Fruit fly (Drosophila melanogaster): ENCODE measurements around the gene wg.

The wg gene

DNA sequence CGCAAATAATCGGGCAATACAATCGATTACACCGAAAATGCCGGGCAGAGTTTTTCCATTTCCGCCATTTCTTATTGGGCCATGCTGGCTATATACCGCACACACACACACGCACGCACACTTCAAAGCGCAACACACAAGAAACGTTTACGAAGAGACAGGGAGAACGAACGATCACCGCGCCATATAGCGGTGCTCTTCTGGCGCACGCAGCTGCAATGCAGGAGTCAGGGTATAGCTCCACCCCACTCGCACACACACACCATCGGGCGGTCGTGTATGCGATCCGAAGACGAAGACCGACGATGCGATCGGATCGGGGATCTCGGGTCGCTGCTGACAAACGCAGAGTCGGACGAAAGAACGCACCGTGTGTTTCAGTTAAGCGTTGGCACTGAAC lies at the start of gene wg:
TSS of gene wg (plus strand) at position 378 of the 400 bp plus-strand sequence.
- no peak for TF ChIP-seq h (GFP tag; optimal IDR thresholded peaks at IDR 0.05)
- TF ChIP-seq Jra (GFP tag; optimal IDR thresholded peaks at IDR 0.05): no peak
- no peak for TF ChIP-seq brk (GFP tag; optimal IDR thresholded peaks at IDR 0.05)
- peak; percentile 70 for TF ChIP-seq Vsx2 (GFP tag; optimal IDR thresholded peaks at IDR 0.05; ENCODE audit: partially characterized antibody)
- TF ChIP-seq Rel (GFP tag; optimal IDR thresholded peaks at IDR 0.05): no peak
- TF ChIP-seq Rel (tag; optimal IDR thresholded peaks at IDR 0.05): peak; percentile 21
- no peak for TF ChIP-seq tai (GFP tag; optimal IDR thresholded peaks at IDR 0.05)
- no peak for TF ChIP-seq rgr (GFP tag; optimal IDR thresholded peaks at IDR 0.05)
- TF ChIP-seq ey (GFP tag; optimal IDR thresholded peaks at IDR 0.05): no peak
- peak; percentile 14 for TF ChIP-seq psq (GFP tag; optimal IDR thresholded peaks at IDR 0.05)
- TF ChIP-seq Myc (optimal IDR thresholded peaks at IDR 0.05): no peak
- TF ChIP-seq Dfd (GFP tag; optimal IDR thresholded peaks at IDR 0.05): peak; percentile 35
- peak; percentile 50 for TF ChIP-seq N (GFP tag; optimal IDR thresholded peaks at IDR 0.05)
- TF ChIP-seq woc (GFP tag; optimal IDR thresholded peaks at IDR 0.05): no peak
- TF ChIP-seq Sp1 (GFP tag; optimal IDR thresholded peaks at IDR 0.05): no peak
- TF ChIP-seq Hr83 (GFP tag; optimal IDR thresholded peaks at IDR 0.05; ENCODE audit: poor library complexity, severe bottlenecking): peak; percentile 43

DNA sequence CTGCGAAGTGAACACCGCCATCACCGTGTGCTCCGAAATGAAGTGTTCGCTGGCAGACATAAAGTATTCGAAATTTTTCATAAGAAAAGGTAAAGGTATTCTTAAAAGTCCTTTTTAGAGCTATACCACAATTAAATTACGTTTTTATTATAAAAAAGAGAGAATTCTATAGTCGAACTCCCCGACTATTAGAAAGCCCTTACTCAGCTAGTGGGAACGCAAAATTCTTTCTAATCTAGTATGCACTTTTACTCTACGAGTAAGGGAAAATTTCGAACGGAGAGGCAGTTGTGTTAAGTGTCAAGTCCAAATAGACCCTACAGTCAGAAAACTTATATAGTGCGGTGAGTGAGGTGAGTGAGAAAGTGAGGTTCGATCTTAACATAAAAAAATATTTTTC lies 49.7 kb upstream of the wg start, which contains the start of gene CG31909:
TSS of gene CG31909 (plus strand) at position 301 of the 400 bp plus-strand sequence.
- TF ChIP-seq h (GFP tag; optimal IDR thresholded peaks at IDR 0.05) (no peak), dsf (GFP tag; optimal IDR thresholded peaks at IDR 0.05; ENCODE audit: borderline replicate concordance) (no peak), CG9705 (GFP tag; optimal IDR thresholded peaks at IDR 0.05) (no peak), HLH106 (tag; optimal IDR thresholded peaks at IDR 0.05) (no peak), CrebA (GFP tag; optimal IDR thresholded peaks at IDR 0.05; ENCODE audit: borderline replicate concordance) (no peak), jim (GFP tag; optimal IDR thresholded peaks at IDR 0.05) (no peak), sage (GFP tag; optimal IDR thresholded peaks at IDR 0.05) (no peak), ey (GFP tag; optimal IDR thresholded peaks at IDR 0.05) (no peak), Abd-B (GFP tag; optimal IDR thresholded peaks at IDR 0.05) (no peak), OdsH (GFP tag; optimal IDR thresholded peaks at IDR 0.05) (no peak), Dif (GFP tag; optimal IDR thresholded peaks at IDR 0.05; ENCODE audit: partially characterized antibody) (no peak), Vsx2 (GFP tag; optimal IDR thresholded peaks at IDR 0.05; ENCODE audit: partially characterized antibody) (no peak), Mio (GFP tag; optimal IDR thresholded peaks at IDR 0.05) (no peak), lola (GFP tag; optimal IDR thresholded peaks at IDR 0.05) (no peak), dmrt93B (GFP tag; optimal IDR thresholded peaks at IDR 0.05) (no peak)

DNA sequence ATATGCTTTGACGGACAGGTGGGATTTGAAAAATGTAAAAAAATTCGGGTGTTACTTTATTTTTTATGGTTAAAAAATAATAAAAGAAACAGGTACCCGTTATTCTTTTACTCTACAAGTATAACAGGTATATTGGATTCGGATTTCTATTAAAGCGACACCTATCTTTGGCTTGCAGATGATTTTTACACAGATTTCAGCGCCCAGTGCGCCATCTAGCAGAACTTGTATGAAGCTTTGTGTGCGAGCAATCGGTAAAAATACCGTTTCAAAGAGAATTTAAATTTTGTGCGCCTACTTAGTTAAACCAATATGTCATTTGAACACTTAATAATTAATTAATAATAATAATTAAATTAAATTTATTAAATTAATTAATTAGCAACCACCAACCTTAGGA lies 48.9 kb upstream of the wg start:
- no peak for TF ChIP-seq CG32264 (GFP tag; optimal IDR thresholded peaks at IDR 0.05)
- TF ChIP-seq pan (optimal IDR thresholded peaks at IDR 0.05): no peak
- TF ChIP-seq HLH106 (tag; optimal IDR thresholded peaks at IDR 0.05): peak; percentile 54
- peak; percentile 10 for TF ChIP-seq br (GFP tag; optimal IDR thresholded peaks at IDR 0.05)
- no peak for TF ChIP-seq dsf (GFP tag; optimal IDR thresholded peaks at IDR 0.05; ENCODE audit: borderline replicate concordance)
- TF ChIP-seq Myc (optimal IDR thresholded peaks at IDR 0.05): peak; percentile 94
- TF ChIP-seq Hr78 (GFP tag; optimal IDR thresholded peaks at IDR 0.05): no peak
- TF ChIP-seq Hr83 (GFP tag; optimal IDR thresholded peaks at IDR 0.05; ENCODE audit: poor library complexity, severe bottlenecking): peak; percentile 46
- peak; percentile 46 for TF ChIP-seq Hnf4 (GFP tag; optimal IDR thresholded peaks at IDR 0.05)
- no peak for TF ChIP-seq sv (GFP tag; optimal IDR thresholded peaks at IDR 0.05)
- TF ChIP-seq N (GFP tag; optimal IDR thresholded peaks at IDR 0.05): no peak
- no peak for TF ChIP-seq Vsx2 (GFP tag; optimal IDR thresholded peaks at IDR 0.05; ENCODE audit: partially characterized antibody)
- no peak for TF ChIP-seq jim (GFP tag; optimal IDR thresholded peaks at IDR 0.05)
- no peak for TF ChIP-seq dl (GFP tag; optimal IDR thresholded peaks at IDR 0.05; ENCODE audit: insufficient read depth in 1 of 2, partially characterized antibody in 2 of 2)
- no peak for TF ChIP-seq sage (GFP tag; optimal IDR thresholded peaks at IDR 0.05)
- TF ChIP-seq dmrt93B (GFP tag; optimal IDR thresholded peaks at IDR 0.05): no peak
- TF ChIP-seq Abd-B (GFP tag; optimal IDR thresholded peaks at IDR 0.05): no peak
- no peak for TF ChIP-seq Mio (GFP tag; optimal IDR thresholded peaks at IDR 0.05)
- peak; percentile 52 for TF ChIP-seq h (GFP tag; optimal IDR thresholded peaks at IDR 0.05)
- TF ChIP-seq fru (GFP tag; optimal IDR thresholded peaks at IDR 0.05): peak; percentile 17
- TF ChIP-seq woc (GFP tag; optimal IDR thresholded peaks at IDR 0.05): no peak
- TF ChIP-seq Rel (GFP tag; optimal IDR thresholded peaks at IDR 0.05): no peak
- TF ChIP-seq Rel (tag; optimal IDR thresholded peaks at IDR 0.05): no peak
- peak; percentile 26 for TF ChIP-seq CG9705 (GFP tag; optimal IDR thresholded peaks at IDR 0.05)
- no peak for TF ChIP-seq Dif (GFP tag; optimal IDR thresholded peaks at IDR 0.05; ENCODE audit: partially characterized antibody)
- no peak for TF ChIP-seq lola (GFP tag; optimal IDR thresholded peaks at IDR 0.05)
- TF ChIP-seq brk (GFP tag; optimal IDR thresholded peaks at IDR 0.05): no peak
- TF ChIP-seq Jra (GFP tag; optimal IDR thresholded peaks at IDR 0.05): no peak
- TF ChIP-seq usp (GFP tag; optimal IDR thresholded peaks at IDR 0.05): no peak
- no peak for TF ChIP-seq Dfd (GFP tag; optimal IDR thresholded peaks at IDR 0.05)
- peak in 1 of 2 experiments; percentile 61 for TF ChIP-seq foxo (GFP tag; optimal IDR thresholded peaks at IDR 0.05)
- no peak for TF ChIP-seq GATAd (GFP tag; optimal IDR thresholded peaks at IDR 0.05)
- TF ChIP-seq tai (GFP tag; optimal IDR thresholded peaks at IDR 0.05): peak; percentile 47
- TF ChIP-seq psq (GFP tag; optimal IDR thresholded peaks at IDR 0.05): no peak
- TF ChIP-seq Sp1 (GFP tag; optimal IDR thresholded peaks at IDR 0.05): no peak
- TF ChIP-seq CrebA (GFP tag; optimal IDR thresholded peaks at IDR 0.05; ENCODE audit: borderline replicate concordance): no peak
- peak; percentile 45 for TF ChIP-seq OdsH (GFP tag; optimal IDR thresholded peaks at IDR 0.05)
- peak; percentile 26 for TF ChIP-seq ey (GFP tag; optimal IDR thresholded peaks at IDR 0.05)
- TF ChIP-seq rgr (GFP tag; optimal IDR thresholded peaks at IDR 0.05): peak; percentile 54

Data from whole organism, wandering third instar larva.